Worm (Caenorhabditis elegans) whole organism, midembryonic: ENCODE data around the gene xbx-1.

Experiments
- T22C8.4 ChIP-seq: fragments of 200-800 bp; sonication (Bioruptor generic); IDR thresholded peaks from 2 replicates; pipeline ENCODE4 v1.3.6; 2022; ENCODE audit warnings: missing genetic modification characterization, missing compliant biosample characterization
- cog-1 ChIP-seq: sonication (generic microtip); optimal IDR thresholded peaks from 2 replicates; lab custom pipeline; 2016; ENCODE audit warnings: missing genetic modification characterization, missing compliant biosample characterization
- flt-1 ChIP-seq: fragments of 200-800 bp; sonication (Bioruptor generic); IDR thresholded peaks from 2 replicates; pipeline ENCODE4 v1.3.6; 2022; ENCODE audit warnings: missing genetic modification characterization, missing compliant biosample characterization
- klf-2 ChIP-seq: fragments of 200-800 bp; sonication (Bioruptor generic); conservative IDR thresholded peaks from 2 replicates; pipeline ENCODE4 v1.3.6; 2022; ENCODE audit warnings: missing genetic modification reagents, missing genetic modification characterization, missing compliant biosample characterization
- tab-1 ChIP-seq: fragments of 200-800 bp; sonication (Bioruptor generic); IDR thresholded peaks from 2 replicates; pipeline ENCODE4 v1.3.6; 2022; ENCODE audit warnings: missing genetic modification characterization, missing compliant biosample characterization
- ztf-29 ChIP-seq: fragments of 200-800 bp; sonication (Bioruptor generic); IDR thresholded peaks from 2 replicates; pipeline ENCODE4 v1.3.6; 2022; ENCODE audit warnings: missing genetic modification reagents, missing genetic modification characterization, missing compliant biosample characterization

ce11 chrV:15004800-15005199 is 24.8 kb downstream of the xbx-1 start, which contains the start of gene hrde-2:
- TF ChIP-seq tab-1 (GFP tag; lab: Robert Waterston, UW) (no peak), ztf-29 (no peak), flt-1 (GFP tag; lab: Robert Waterston, UW) (no peak), klf-2 (GFP tag; lab: Robert Waterston, UW) (no peak), cog-1 (no peak), T22C8.4 (GFP tag; lab: Robert Waterston, UW) (no peak)
